Worm (Caenorhabditis elegans): ENCODE results near the gene dnc-2.

dnc-2 gene

DNA sequence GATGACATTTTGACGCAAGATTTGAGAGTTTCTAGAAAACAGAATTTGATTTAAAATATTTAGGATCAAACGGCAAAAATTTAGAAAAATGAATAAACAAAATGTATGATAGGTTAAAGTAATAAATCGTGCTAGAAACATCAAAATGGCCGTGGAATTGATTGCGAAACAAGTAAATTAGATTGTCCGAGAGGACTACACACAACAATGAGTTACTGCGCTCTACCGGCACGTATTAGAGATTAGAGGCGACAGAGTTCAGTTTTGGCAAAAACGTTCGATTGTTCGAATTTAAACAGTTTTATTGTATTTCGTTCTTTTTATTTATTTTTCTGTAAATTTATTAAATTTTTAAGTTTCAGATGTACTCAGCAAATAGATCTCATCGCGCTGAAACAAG, at the start of gene dnc-2, which contains the start of gene bcl-7:
TSS of gene dnc-2 (minus strand) at position 33 of the 400 bp plus-strand sequence.
TSS of gene bcl-7 (plus strand) at position 363 of the 400 bp plus-strand sequence.
- TF ChIP-seq nhr-47 (tag; optimal IDR thresholded peaks at IDR 0.05) (peak; percentile 72), snpc-4 (tag; optimal IDR thresholded peaks at IDR 0.05) (no peak), nhr-20 (tag; optimal IDR thresholded peaks at IDR 0.05) (peak; percentile 65), swsn-7 (tag; optimal IDR thresholded peaks at IDR 0.05) (peak; percentile 63), fkh-8 (tag; optimal IDR thresholded peaks at IDR 0.05) (no peak), unc-62 (GFP tag; optimal IDR thresholded peaks at IDR 0.05) (no peak), unc-30 (tag; optimal IDR thresholded peaks at IDR 0.05) (no peak), alr-1 (tag; optimal IDR thresholded peaks at IDR 0.05; ENCODE audit: borderline replicate concordance) (no peak), ceh-90 (tag; optimal IDR thresholded peaks at IDR 0.05) (no peak), xbp-1 (tag; optimal IDR thresholded peaks at IDR 0.05) (peak; percentile 57), pax-3 (tag; optimal IDR thresholded peaks at IDR 0.05) (no peak), snu-23 (GFP tag; optimal IDR thresholded peaks at IDR 0.05) (peak; percentile 75), irx-1 (tag; optimal IDR thresholded peaks at IDR 0.05) (no peak), C04F5.9 (tag; optimal IDR thresholded peaks at IDR 0.05) (peak; percentile 2), aha-1 (tag; optimal IDR thresholded peaks at IDR 0.05) (no peak), lin-15B (tag; optimal IDR thresholded peaks at IDR 0.05) (peak; percentile 58), lir-3 (tag; optimal IDR thresholded peaks at IDR 0.05; ENCODE audit: poor library complexity) (peak; percentile 11), sox-4 (tag; optimal IDR thresholded peaks at IDR 0.05) (no peak), efl-3 (GFP tag; optimal IDR thresholded peaks at IDR 0.05) (no peak), jun-1 (tag; optimal IDR thresholded peaks at IDR 0.05) (peak; percentile 16), Y116A8C.19 (tag; optimal IDR thresholded peaks at IDR 0.05; ENCODE audit: borderline replicate concordance) (no peak), ceh-88 (GFP tag; IDR thresholded peaks at IDR 0.05) (no peak), efl-1 (optimal IDR thresholded peaks at IDR 0.05) (peak; percentile 70 to 79), efl-1 (GFP tag; optimal IDR thresholded peaks at IDR 0.05 in 1 of 2) (peak; percentile 66 to 92), ceh-82 (tag; optimal IDR thresholded peaks at IDR 0.05) (peak in 2 of 3 experiments; percentile 37 to 49), unc-98 (GFP tag; IDR thresholded peaks at IDR 0.05) (no peak), nhr-12 (tag; optimal IDR thresholded peaks at IDR 0.05) (no peak), fos-1 (tag; optimal IDR thresholded peaks at IDR 0.05) (peak; percentile 31), tlp-1 (tag; optimal IDR thresholded peaks at IDR 0.05) (no peak), vab-15 (tag; optimal IDR thresholded peaks at IDR 0.05) (no peak), ets-5 (GFP tag; IDR thresholded peaks at IDR 0.05) (no peak), C34B4.2 (tag; optimal IDR thresholded peaks at IDR 0.05) (no peak), blmp-1 (tag; optimal IDR thresholded peaks at IDR 0.05) (peak; percentile 51), lin-35 (GFP tag; optimal IDR thresholded peaks at IDR 0.05) (peak; percentile 73 to 75), sup-37 (GFP tag; optimal IDR thresholded peaks at IDR 0.05) (no peak), ztf-4 (tag; optimal IDR thresholded peaks at IDR 0.05) (no peak), ama-1 (optimal IDR thresholded peaks at IDR 0.05) (no peak), lin-39 (tag; optimal IDR thresholded peaks at IDR 0.05) (no peak), ztf-11 (tag; optimal IDR thresholded peaks at IDR 0.05) (no peak), nhr-76 (tag; optimal IDR thresholded peaks at IDR 0.05) (no peak), egl-27 (tag; optimal IDR thresholded peaks at IDR 0.05) (no peak), pag-3 (tag; optimal IDR thresholded peaks at IDR 0.05; ENCODE audit: borderline replicate concordance, insufficient read depth) (no peak), nhr-28 (tag; optimal IDR thresholded peaks at IDR 0.05) (no peak), fkh-4 (tag; optimal IDR thresholded peaks at IDR 0.05; ENCODE audit: borderline replicate concordance) (no peak), hpl-2 (GFP tag; optimal IDR thresholded peaks at IDR 0.05) (no peak), mab-9 (GFP tag; IDR thresholded peaks at IDR 0.05) (no peak), nhr-90 (tag; optimal IDR thresholded peaks at IDR 0.05; ENCODE audit: poor library complexity) (peak; percentile 31), lin-13 (GFP tag; optimal IDR thresholded peaks at IDR 0.05) (peak; percentile 8), mef-2 (tag; optimal IDR thresholded peaks at IDR 0.05) (no peak), pqm-1 (tag; optimal IDR thresholded peaks at IDR 0.05) (no peak), zag-1 (tag; optimal IDR thresholded peaks at IDR 0.05) (no peak), nhr-85 (tag) (no peak), lsy-2 (tag; optimal IDR thresholded peaks at IDR 0.05) (peak; percentile 56 to 78), nhr-237 (tag; optimal IDR thresholded peaks at IDR 0.05) (no peak), unc-86 (tag; optimal IDR thresholded peaks at IDR 0.05) (peak; percentile 8)

Measured in whole organism, L1 larva.